Fruit fly (Drosophila melanogaster) S2 (cell line): Measurements from ENCODE around the gene TfIIEbeta.

Source experiments
- CG8478 ChIP-seq: fragments of >200 bp; optimal IDR thresholded peaks from 2 replicates; lab custom pipeline; 2018
- CTCF ChIP-seq, 2 experiments: fragments of >200 bp; optimal IDR thresholded peaks; 2 replicates each; lab custom pipeline; 2018

dm6 chr3L:4318677-4319580 lies 32.1 kb downstream of the TfIIEbeta start, which contains the start of gene PMP34:
- no peak for TF ChIP-seq CTCF (optimal IDR thresholded peaks at IDR 0.05; lab: Kevin White, UChicago)
- no peak for TF ChIP-seq CG8478
